Worm (Caenorhabditis elegans) whole organism, early embryonic: Measurements from ENCODE around the gene mrps-18B.

Source experiments
- ama-1 ChIP-seq: fragments of 150-350 bp; optimal IDR thresholded peaks from 2 replicates; lab custom pipeline; 2014
- ets-7 ChIP-seq: sonication (generic microtip); optimal IDR thresholded peaks from 2 replicates; lab custom pipeline; 2016; ENCODE audit warnings: missing genotype, missing genetic modification characterization, missing compliant biosample characterization
- hmbx-1 ChIP-seq: sonication (generic microtip); optimal IDR thresholded peaks from 2 replicates; lab custom pipeline; 2016; ENCODE audit warnings: mild to moderate bottlenecking, missing genetic modification characterization, missing compliant biosample characterization
- pes-1 ChIP-seq: fragments of 200-800 bp; sonication (Bioruptor generic); IDR thresholded peaks from 2 replicates; pipeline ENCODE4 v1.3.6; 2022; ENCODE audit warnings: missing genetic modification reagents, missing genetic modification characterization, missing compliant biosample characterization
- scrt-1 ChIP-seq: fragments of 200-800 bp; sonication (Bioruptor generic); IDR thresholded peaks from 2 replicates; pipeline ENCODE4 v1.3.6; 2022; ENCODE audit warnings: missing genetic modification characterization, missing compliant biosample characterization
- tra-4 ChIP-seq: sonication (generic microtip); optimal IDR thresholded peaks from 2 replicates; lab custom pipeline; 2017; ENCODE audit warnings: missing genetic modification characterization, missing compliant biosample characterization

DNA sequence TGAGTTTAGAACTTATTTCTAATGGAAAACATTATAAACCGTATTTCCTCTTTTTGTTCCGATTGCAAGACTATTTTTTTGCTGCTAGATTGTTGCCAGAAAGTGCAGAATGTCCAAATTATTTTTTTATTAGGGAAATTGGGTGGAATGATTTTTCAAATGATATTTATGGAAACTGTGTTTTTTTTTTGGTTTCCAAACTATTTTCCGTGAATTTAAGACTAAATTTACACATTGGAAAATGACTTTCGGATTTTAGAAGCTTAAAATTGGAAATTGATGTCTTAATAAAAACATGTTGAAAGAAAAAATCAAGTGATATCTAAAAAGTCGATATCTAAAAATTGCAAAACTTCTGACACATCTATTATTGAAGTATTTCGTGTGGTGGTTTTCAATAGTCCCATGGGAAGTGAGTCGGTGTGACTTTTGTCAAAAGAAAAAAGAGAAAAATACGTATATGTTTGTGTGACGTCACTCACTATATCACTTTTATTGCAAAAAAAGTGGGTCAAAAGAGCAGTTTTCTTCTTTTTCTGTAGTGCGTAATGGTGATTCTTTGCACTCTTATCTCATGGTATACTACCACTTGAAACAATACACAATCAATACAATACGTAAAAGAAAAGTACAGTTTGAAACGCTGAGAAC is 21.3 kb upstream of the mrps-18B start:
- TF ChIP-seq pes-1 (GFP tag; lab: Robert Waterston, UW) (no peak), ama-1 (lab: Kevin White, UChicago) (no peak), hmbx-1 (no peak), tra-4 (tag; lab: Kevin White, UChicago) (no peak), scrt-1 (GFP tag; lab: Robert Waterston, UW) (no peak), ets-7 (tag; lab: Kevin White, UChicago) (no peak)
